Fruit fly (Drosophila melanogaster): ENCODE data around the gene Drak.
A peak's percentile ranks its signal among the peaks of the same experiment; 100 is the strongest.

Drak gene

DNA sequence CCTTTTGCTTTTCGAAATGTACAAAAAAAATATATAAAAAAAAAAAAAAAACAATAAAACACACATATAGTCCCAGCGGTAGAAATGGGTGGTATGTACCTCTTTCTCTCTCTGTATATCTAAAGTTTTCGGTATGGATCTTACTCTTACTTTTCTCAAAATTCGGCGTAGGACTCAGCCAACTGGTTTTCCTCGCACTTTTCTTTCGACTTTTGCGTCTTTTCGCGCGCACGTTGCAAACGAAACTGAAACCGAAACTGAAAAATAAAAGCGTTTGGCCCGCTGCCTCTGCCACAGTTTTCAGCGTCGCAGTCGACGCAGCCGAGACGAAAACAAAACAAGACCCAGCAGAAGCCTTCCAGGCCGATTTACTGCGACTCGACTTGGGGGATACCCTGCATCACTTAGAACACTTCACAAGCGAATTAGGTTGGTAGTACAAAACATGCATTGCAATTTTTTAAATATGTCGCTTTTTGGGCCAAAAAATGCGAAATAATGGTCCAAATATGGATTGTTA, 65.5 kb downstream of the Drak start, which contains the start of gene CG1572 (continued):
- TF ChIP-seq Dbx (GFP tag; IDR thresholded peaks at IDR 0.05) (peak; percentile 49; the same call in 2 of the 3 replicates), yki (optimal IDR thresholded peaks at IDR 0.05) (no peak), mirr (GFP tag; optimal IDR thresholded peaks at IDR 0.05) (no peak), NK7.1 (GFP tag; optimal IDR thresholded peaks at IDR 0.05) (no peak), so (GFP tag; IDR thresholded peaks at IDR 0.05) (0 out of 3 replicates have a peak, but pooled peaks have one; percentile 43), Sry-δ (GFP tag; optimal IDR thresholded peaks at IDR 0.05) (no peak), BtbVII (GFP tag; optimal IDR thresholded peaks at IDR 0.05) (peak; percentile 25), stc (GFP tag; IDR thresholded peaks at IDR 0.05) (no peak), CG7357 (GFP tag; IDR thresholded peaks at IDR 0.05) (no peak), trem (tag; optimal IDR thresholded peaks at IDR 0.05) (no peak), CG17829 (tag; optimal IDR thresholded peaks at IDR 0.05) (no peak), Eip74EF (GFP tag; optimal IDR thresholded peaks at IDR 0.05) (no peak), CG12769 (tag; optimal IDR thresholded peaks at IDR 0.05) (peak; percentile 21), CG14014 (GFP tag; IDR thresholded peaks at IDR 0.05) (no peak; the same call in 1 of the 2 replicates), lilli (GFP tag; optimal IDR thresholded peaks at IDR 0.05) (peak; percentile 28), Blimp-1 (GFP tag; optimal IDR thresholded peaks at IDR 0.05) (peak; percentile 85), CG15514 (GFP tag; optimal IDR thresholded peaks at IDR 0.05) (peak; percentile 20), NfI (GFP tag; optimal IDR thresholded peaks at IDR 0.05) (peak; percentile 20), CG10431 (GFP tag; optimal IDR thresholded peaks at IDR 0.05) (no peak), toy (GFP tag; IDR thresholded peaks at IDR 0.05) (no peak), CG13624 (GFP tag; optimal IDR thresholded peaks at IDR 0.05) (no peak), Ets97D (GFP tag; optimal IDR thresholded peaks at IDR 0.05) (no peak), Meics (GFP tag; optimal IDR thresholded peaks at IDR 0.05) (peak; percentile 11), CG8290 (GFP tag; optimal IDR thresholded peaks at IDR 0.05) (no peak), CG8290 (tag; optimal IDR thresholded peaks at IDR 0.05) (no peak), Six4 (GFP tag; optimal IDR thresholded peaks at IDR 0.05) (no peak), CG11696 (GFP tag; IDR thresholded peaks at IDR 0.05) (peak; percentile 63), cato (GFP tag; optimal IDR thresholded peaks at IDR 0.05; ENCODE audit: borderline replicate concordance) (no peak), CG34224 (GFP tag; IDR thresholded peaks at IDR 0.05; ENCODE audit: partially characterized antibody) (peak; percentile 37; the same call in 1 of the 3 replicates), pfk (GFP tag; optimal IDR thresholded peaks at IDR 0.05) (no peak), HLHmδ (GFP tag; optimal IDR thresholded peaks at IDR 0.05) (no peak), E2f1 (GFP tag; IDR thresholded peaks at IDR 0.05) (0 out of 2 replicates have a peak, but pooled peaks have one; percentile 9), CG12236 (GFP tag; optimal IDR thresholded peaks at IDR 0.05) (no peak), CG33557 (GFP tag; optimal IDR thresholded peaks at IDR 0.05) (no peak), CG13894 (tag; optimal IDR thresholded peaks at IDR 0.05) (peak; percentile 30), Bgb (GFP tag; IDR thresholded peaks at IDR 0.05; ENCODE audit: partially characterized antibody) (peak; percentile 53; the same call in 1 of the 2 replicates), TFAM (GFP tag; optimal IDR thresholded peaks at IDR 0.05) (no peak), trh (GFP tag; optimal IDR thresholded peaks at IDR 0.05) (no peak), CG6765 (GFP tag; optimal IDR thresholded peaks at IDR 0.05) (peak; percentile 26), dmrt11E (tag; optimal IDR thresholded peaks at IDR 0.05) (no peak), caup (GFP tag; optimal IDR thresholded peaks at IDR 0.05; ENCODE audit: severe bottlenecking) (peak; percentile 1), CG2120 (GFP tag; optimal IDR thresholded peaks at IDR 0.05) (peak; percentile 13), CG11093 (GFP tag; IDR thresholded peaks at IDR 0.05) (no peak), HLH3B (GFP tag; IDR thresholded peaks at IDR 0.05) (no peak), exex (tag; optimal IDR thresholded peaks at IDR 0.05) (no peak), CG4617 (GFP tag; optimal IDR thresholded peaks at IDR 0.05; ENCODE audit: borderline replicate concordance) (no peak), shn (GFP tag; optimal IDR thresholded peaks at IDR 0.05) (no peak), CG14441 (GFP tag; IDR thresholded peaks at IDR 0.05) (no peak), CG4424 (GFP tag; optimal IDR thresholded peaks at IDR 0.05) (no peak), grau (tag; optimal IDR thresholded peaks at IDR 0.05) (no peak), CG32772 (GFP tag; IDR thresholded peaks at IDR 0.05) (no peak)

Measured in whole organism, embryonic.